Fruit fly (Drosophila melanogaster): ENCODE measurements around the gene CG9426.
"Not testable (repeated sequence)": the region's sequence is repeated elsewhere in the genome, so short reads cannot be mapped to it uniquely, and the experiment has no call there.

The CG9426 gene

DNA sequence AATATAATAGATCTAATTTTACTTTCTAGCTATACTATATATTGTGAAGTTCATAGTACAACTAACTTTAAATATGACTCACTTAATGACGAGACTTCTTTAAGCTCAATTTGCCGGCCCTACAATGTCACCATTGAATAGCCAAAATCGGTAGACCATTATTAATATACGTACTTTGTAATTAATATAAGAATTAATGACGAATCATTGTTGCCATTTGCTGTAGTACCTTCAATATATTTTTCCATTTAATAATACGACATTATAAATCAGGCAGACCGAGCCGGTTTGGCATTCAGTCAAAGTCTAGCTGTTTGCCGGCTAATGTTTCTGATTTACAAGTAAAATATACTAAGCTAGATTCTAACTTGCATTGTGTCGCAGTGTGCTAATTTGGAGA lies 20.0 kb upstream of the CG9426 start, which contains the start of gene Jhbp13:
Gene Jhbp13 (plus strand): TSS at position 301 of the 400 bp plus-strand sequence.
- TF ChIP-seq Myc (optimal IDR thresholded peaks at IDR 0.05) (no peak), Sin3A (optimal IDR thresholded peaks at IDR 0.05) (no peak), insv (optimal IDR thresholded peaks at IDR 0.05) (no peak), psq (optimal IDR thresholded peaks at IDR 0.05) (no peak), h (optimal IDR thresholded peaks at IDR 0.05) (no peak), ttk (optimal IDR thresholded peaks at IDR 0.05) (no peak)

dm6 chr2L:13236194-13236593 lies 16.5 kb upstream of the CG9426 start, which contains the start of gene Jhbp14:
Jhbp14 (plus strand) TSS chr2L:13236494.
- TF ChIP-seq h (optimal IDR thresholded peaks at IDR 0.05) = no peak
- no peak for TF ChIP-seq ttk (optimal IDR thresholded peaks at IDR 0.05)
- no peak for TF ChIP-seq psq (optimal IDR thresholded peaks at IDR 0.05)
- TF ChIP-seq Sin3A (optimal IDR thresholded peaks at IDR 0.05) = no peak
- TF ChIP-seq insv (optimal IDR thresholded peaks at IDR 0.05) = no peak
- no peak for TF ChIP-seq Myc (optimal IDR thresholded peaks at IDR 0.05)

DNA sequence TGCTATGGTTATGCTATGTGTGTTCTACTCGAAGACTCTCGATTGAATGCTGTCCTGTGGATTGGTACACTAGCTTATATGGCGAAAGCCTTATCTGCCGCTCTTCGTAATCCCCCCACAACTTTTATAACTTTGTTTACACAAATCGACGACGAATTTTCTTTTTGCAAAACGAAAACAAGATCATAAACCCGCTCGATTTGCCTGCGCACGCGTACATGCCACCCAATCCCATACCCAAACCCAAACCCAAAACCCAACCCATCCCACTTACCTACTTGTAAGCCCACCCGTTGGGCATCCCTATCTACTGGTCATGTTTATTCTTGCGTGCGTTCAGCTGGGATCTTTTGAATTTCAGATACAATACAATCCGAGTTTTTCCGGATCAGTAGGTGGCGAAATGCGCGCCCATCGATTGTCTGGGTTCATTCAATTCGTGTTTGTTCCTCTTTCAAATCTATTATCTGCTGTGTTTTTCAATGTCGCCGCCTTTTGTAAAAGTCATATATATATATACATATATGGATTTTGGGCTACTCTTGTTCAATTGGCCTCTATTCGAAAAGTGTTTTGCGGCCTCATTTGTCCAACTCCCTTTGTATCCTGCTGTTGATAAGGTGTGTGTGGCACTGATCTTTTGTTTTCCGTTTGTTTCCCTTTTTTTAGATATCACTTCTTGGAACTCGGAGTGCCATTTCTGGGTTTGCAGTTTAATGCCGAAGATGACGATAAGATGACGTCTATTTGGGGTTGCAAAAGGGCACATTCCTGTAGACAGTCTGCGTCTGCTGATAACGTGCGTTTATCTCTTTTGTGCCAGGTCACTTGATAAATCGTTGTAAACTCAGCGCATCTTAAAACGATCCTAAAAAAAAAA lies 15.1 kb upstream of the CG9426 start, which contains the start of gene Mabi:
Gene Mabi (minus strand): TSS at position 51 of the 880 bp plus-strand sequence.
- TF ChIP-seq Sin3A (optimal IDR thresholded peaks at IDR 0.05) (no peak), ttk (optimal IDR thresholded peaks at IDR 0.05) (no peak), Myc (optimal IDR thresholded peaks at IDR 0.05) (no peak), insv (optimal IDR thresholded peaks at IDR 0.05) (no peak), psq (optimal IDR thresholded peaks at IDR 0.05) (no peak), h (optimal IDR thresholded peaks at IDR 0.05) (no peak)

DNA sequence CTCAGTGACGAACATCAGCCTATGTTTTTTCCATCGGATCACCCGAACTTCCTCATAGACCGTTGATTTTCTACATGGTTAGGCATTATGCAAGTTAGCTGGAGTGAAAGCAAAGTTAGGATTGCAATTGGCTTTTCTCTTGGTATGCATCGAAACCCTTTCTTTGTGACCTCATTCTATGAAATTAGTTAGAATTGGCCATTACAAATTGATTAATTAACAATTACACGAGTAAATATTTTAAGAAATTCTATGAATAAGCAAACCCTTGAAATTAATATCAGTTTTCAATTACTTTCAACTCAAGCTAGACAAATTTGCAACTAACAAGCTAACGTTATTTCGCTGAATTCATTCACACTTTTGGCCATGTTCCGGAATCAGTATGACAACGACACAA lies 12.0 kb upstream of the CG9426 start, which contains the start of gene Prosalpha6T:
Gene Prosalpha6T (plus strand): TSS at position 301 of the 400 bp plus-strand sequence.
- no peak for TF ChIP-seq ttk (optimal IDR thresholded peaks at IDR 0.05)
- no peak for TF ChIP-seq psq (optimal IDR thresholded peaks at IDR 0.05)
- no peak for TF ChIP-seq h (optimal IDR thresholded peaks at IDR 0.05)
- no peak for TF ChIP-seq Myc (optimal IDR thresholded peaks at IDR 0.05)
- no peak for TF ChIP-seq Sin3A (optimal IDR thresholded peaks at IDR 0.05)
- no peak for TF ChIP-seq insv (optimal IDR thresholded peaks at IDR 0.05)

DNA sequence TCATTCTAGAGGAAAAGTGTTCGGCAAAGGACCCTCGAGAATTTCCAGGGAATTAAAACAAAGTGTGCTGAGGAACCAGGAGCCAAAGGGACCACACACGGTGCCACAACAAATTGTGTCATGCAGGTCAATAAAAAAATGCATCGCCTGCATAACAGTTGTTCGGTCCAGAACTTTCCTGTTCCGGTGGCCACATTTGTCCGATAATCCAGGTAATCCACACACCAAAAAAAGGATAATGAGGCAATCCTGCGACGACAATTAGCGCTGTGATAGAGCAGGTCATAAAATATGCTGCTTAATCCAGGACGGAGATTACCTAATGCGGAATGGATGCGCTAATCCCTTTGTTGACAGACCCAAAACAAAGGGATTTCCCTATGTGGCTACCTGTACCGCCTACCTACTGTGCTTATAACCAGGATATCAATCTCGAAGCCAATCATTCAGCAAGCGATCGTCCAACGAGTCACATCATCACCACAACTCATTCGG lies 9.7 kb upstream of the CG9426 start, which contains the start of gene CG16815:
Gene CG16815 (plus strand): TSS at position 445 of the 495 bp plus-strand sequence.
- TF ChIP-seq h (optimal IDR thresholded peaks at IDR 0.05) = no peak
- no peak for TF ChIP-seq insv (optimal IDR thresholded peaks at IDR 0.05)
- TF ChIP-seq psq (optimal IDR thresholded peaks at IDR 0.05) = no peak
- TF ChIP-seq ttk (optimal IDR thresholded peaks at IDR 0.05) = no peak
- no peak for TF ChIP-seq Myc (optimal IDR thresholded peaks at IDR 0.05)

- TF ChIP-seq h (optimal IDR thresholded peaks at IDR 0.05) (no peak), Sin3A (optimal IDR thresholded peaks at IDR 0.05) (no peak), ttk (optimal IDR thresholded peaks at IDR 0.05) (no peak), Myc (optimal IDR thresholded peaks at IDR 0.05) (no peak), insv (optimal IDR thresholded peaks at IDR 0.05) (no peak), psq (optimal IDR thresholded peaks at IDR 0.05) (no peak)
Measured at dm6 chr2L:13227242-13227641, 7.5 kb upstream of the CG9426 start, which contains the start of gene CG16813. CG16813 (plus strand) TSS chr2L:13227529.

- TF ChIP-seq Myc (optimal IDR thresholded peaks at IDR 0.05) = no peak
- TF ChIP-seq h (optimal IDR thresholded peaks at IDR 0.05) = no peak
- no peak for TF ChIP-seq insv (optimal IDR thresholded peaks at IDR 0.05)
- no peak for TF ChIP-seq Sin3A (optimal IDR thresholded peaks at IDR 0.05)
- no peak for TF ChIP-seq psq (optimal IDR thresholded peaks at IDR 0.05)
- no peak for TF ChIP-seq ttk (optimal IDR thresholded peaks at IDR 0.05)
Measured at dm6 chr2L:13225225-13225840, 5.6 kb upstream of the CG9426 start, which contains the start of gene CG15480. CG15480 (minus strand) TSS chr2L:13225275.

DNA sequence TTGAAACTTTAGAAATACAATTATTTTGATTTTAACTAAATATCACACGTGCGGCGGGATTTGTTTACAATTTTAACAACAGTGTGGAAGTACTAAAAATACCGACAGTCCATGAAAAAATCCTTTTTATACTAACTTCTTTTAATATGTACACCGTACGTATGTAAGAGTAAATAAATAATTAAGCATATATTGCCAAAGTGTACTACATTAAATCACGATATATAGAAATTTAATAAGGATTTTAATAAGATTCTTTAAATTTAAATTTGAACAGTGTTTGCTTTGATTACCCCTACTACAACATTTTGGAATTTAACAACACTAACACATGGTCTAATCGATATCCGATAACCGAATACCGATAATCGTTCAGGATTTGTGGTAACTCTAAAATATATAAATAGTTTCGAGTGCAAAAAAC lies 2.5 kb upstream of the CG9426 start, which contains the start of the genes Ski6 and CG16812:
Gene Ski6 (minus strand): TSS at position 205 of the 424 bp plus-strand sequence.
Gene CG16812 (plus strand): TSS at position 363 of the 424 bp plus-strand sequence.
- no peak for TF ChIP-seq Sin3A (optimal IDR thresholded peaks at IDR 0.05)
- TF ChIP-seq psq (optimal IDR thresholded peaks at IDR 0.05) = no peak
- no peak for TF ChIP-seq Myc (optimal IDR thresholded peaks at IDR 0.05)
- TF ChIP-seq insv (optimal IDR thresholded peaks at IDR 0.05) = no peak
- no peak for TF ChIP-seq h (optimal IDR thresholded peaks at IDR 0.05)
- no peak for TF ChIP-seq ttk (optimal IDR thresholded peaks at IDR 0.05)

- TF ChIP-seq Sin3A (optimal IDR thresholded peaks at IDR 0.05) = no peak
- TF ChIP-seq h (optimal IDR thresholded peaks at IDR 0.05) = no peak
- TF ChIP-seq psq (optimal IDR thresholded peaks at IDR 0.05) = no peak
- no peak for TF ChIP-seq insv (optimal IDR thresholded peaks at IDR 0.05)
- TF ChIP-seq ttk (optimal IDR thresholded peaks at IDR 0.05) = no peak
- no peak for TF ChIP-seq Myc (optimal IDR thresholded peaks at IDR 0.05)
Measured at dm6 chr2L:13215010-13215409, 4.7 kb downstream of the CG9426 start, which contains the start of gene kek4. kek4 (minus strand) TSS chr2L:13215350.

DNA sequence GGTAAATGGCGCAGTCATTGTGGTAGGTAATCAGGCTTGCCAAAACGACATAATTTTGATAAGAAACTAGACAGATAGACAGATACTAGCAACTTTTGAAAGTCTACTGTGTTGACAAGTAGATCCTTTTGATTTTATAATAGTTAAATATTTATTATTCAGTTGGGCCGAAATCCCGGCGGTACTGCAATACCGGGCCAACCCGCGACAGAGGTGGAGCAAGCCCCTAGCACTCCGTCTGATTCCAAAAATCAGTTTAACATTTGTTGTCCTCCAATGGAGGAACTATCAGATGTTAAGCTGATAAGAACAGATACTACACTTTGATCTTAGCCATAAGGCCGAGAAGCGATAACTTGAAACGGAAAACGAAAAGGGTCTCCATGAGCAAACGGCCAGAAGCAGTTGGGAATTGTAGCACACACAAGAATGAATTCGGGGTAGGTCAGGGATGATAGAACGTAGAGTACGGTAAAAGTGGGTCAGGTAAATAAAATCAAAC lies 7.9 kb downstream of the CG9426 start, which contains the start of gene CG15482:
Gene CG15482 (minus strand): TSS at position 51 of the 502 bp plus-strand sequence.
- not testable (repeated sequence) for TF ChIP-seq h, Sin3A, psq (optimal IDR thresholded peaks at IDR 0.05)

- TF ChIP-seq ttk (optimal IDR thresholded peaks at IDR 0.05) (no peak), h (optimal IDR thresholded peaks at IDR 0.05) (no peak), Myc (optimal IDR thresholded peaks at IDR 0.05) (no peak), psq (optimal IDR thresholded peaks at IDR 0.05) (no peak), insv (optimal IDR thresholded peaks at IDR 0.05) (no peak), Sin3A (optimal IDR thresholded peaks at IDR 0.05) (no peak)
Measured at dm6 chr2L:13206857-13207463, 12.8 kb downstream of the CG9426 start.

All from Kc167 (cell line).